Fruit fly (Drosophila melanogaster): ENCODE results near the gene Ipp.
A peak's percentile ranks its signal among the peaks of the same experiment; 100 is the strongest.

The Ipp gene

dm6 chr3R:13983272-13984032, 24.9 kb downstream of the Ipp start (continued):
- TF ChIP-seq ftz-f1 (GFP tag; optimal IDR thresholded peaks at IDR 0.05), result peak; percentile 57
- TF ChIP-seq CG3065 (GFP tag; optimal IDR thresholded peaks at IDR 0.05), result peak; percentile 82
- TF ChIP-seq Fer3 (tag; optimal IDR thresholded peaks at IDR 0.05), result peak; percentile 89
- peak; percentile 95 for TF ChIP-seq twi (tag; optimal IDR thresholded peaks at IDR 0.05)
- peak; percentile 91 for TF ChIP-seq Max (GFP tag; optimal IDR thresholded peaks at IDR 0.05)
- TF ChIP-seq repo (GFP tag; optimal IDR thresholded peaks at IDR 0.05), result peak; percentile 92
- TF ChIP-seq CG6254 (GFP tag; optimal IDR thresholded peaks at IDR 0.05), result peak; percentile 75
- peak; percentile 19 for TF ChIP-seq stwl (tag; optimal IDR thresholded peaks at IDR 0.05)
- peak; percentile 67 for TF ChIP-seq CG42726 (GFP tag; IDR thresholded peaks at IDR 0.05; ENCODE audit: partially characterized antibody)
- no peak for TF ChIP-seq hkb (optimal IDR thresholded peaks at IDR 0.05)
- TF ChIP-seq hkb (GFP tag; IDR thresholded peaks at IDR 0.05), result peak; percentile 91
- TF ChIP-seq CG17612 (GFP tag; IDR thresholded peaks at IDR 0.05), result peak; percentile 80
- peak; percentile 73 for TF ChIP-seq CG5180 (GFP tag; optimal IDR thresholded peaks at IDR 0.05)
- peak; percentile 90 for TF ChIP-seq CG9876 (GFP tag; optimal IDR thresholded peaks at IDR 0.05)
- peak; percentile 89 to 91 for TF ChIP-seq bsh (GFP tag; optimal IDR thresholded peaks at IDR 0.05)
- peak; percentile 86 for TF ChIP-seq CG6689 (GFP tag; IDR thresholded peaks at IDR 0.05)
- peak; percentile 89 for TF ChIP-seq zfh1 (GFP tag; IDR thresholded peaks at IDR 0.05)
- TF ChIP-seq CG13123 (GFP tag; optimal IDR thresholded peaks at IDR 0.05), result peak; percentile 88
- TF ChIP-seq ase (GFP tag; IDR thresholded peaks at IDR 0.05), result peak; percentile 78
- TF ChIP-seq CG10274 (GFP tag; optimal IDR thresholded peaks at IDR 0.05), result peak; percentile 81
- TF ChIP-seq CG10654 (GFP tag; optimal IDR thresholded peaks at IDR 0.05), result peak; percentile 92
- peak; percentile 92 for TF ChIP-seq ems (GFP tag; optimal IDR thresholded peaks at IDR 0.05)
- TF ChIP-seq Sin3A (optimal IDR thresholded peaks at IDR 0.05), result no peak
- peak; percentile 96 for TF ChIP-seq Antp (GFP tag; optimal IDR thresholded peaks at IDR 0.05)
- peak; percentile 85 for TF ChIP-seq Jarid2 (GFP tag; optimal IDR thresholded peaks at IDR 0.05)
- TF ChIP-seq HLH3B (GFP tag; IDR thresholded peaks at IDR 0.05), result peak; percentile 90
- peak; percentile 94 for TF ChIP-seq Xbp1 (GFP tag; optimal IDR thresholded peaks at IDR 0.05)
- TF ChIP-seq CG30431 (GFP tag; optimal IDR thresholded peaks at IDR 0.05), result peak; percentile 89
- TF ChIP-seq CG18262 (tag; optimal IDR thresholded peaks at IDR 0.05), result peak; percentile 95
- TF ChIP-seq gt (GFP tag; IDR thresholded peaks at IDR 0.05), result peak; percentile 64
- TF ChIP-seq nerfin-1 (tag; optimal IDR thresholded peaks at IDR 0.05), result peak; percentile 85
- peak; percentile 95 for TF ChIP-seq kni (GFP tag; optimal IDR thresholded peaks at IDR 0.05)
- TF ChIP-seq stc (GFP tag; IDR thresholded peaks at IDR 0.05), result peak; percentile 80
- peak; percentile 88 for TF ChIP-seq dm (GFP tag; optimal IDR thresholded peaks at IDR 0.05)
- TF ChIP-seq Dek (tag; optimal IDR thresholded peaks at IDR 0.05), result peak; percentile 91
- TF ChIP-seq NC2α (GFP tag; optimal IDR thresholded peaks at IDR 0.05), result peak; percentile 83
- peak in 1 of 3 experiments; percentile 91 for TF ChIP-seq lola (GFP tag; optimal IDR thresholded peaks at IDR 0.05)
- TF ChIP-seq sug (tag; optimal IDR thresholded peaks at IDR 0.05), result peak; percentile 98
- no peak for TF ChIP-seq Hey (tag; optimal IDR thresholded peaks at IDR 0.05)
- TF ChIP-seq gem (tag; optimal IDR thresholded peaks at IDR 0.05), result peak; percentile 95
- TF ChIP-seq dmrt11E (tag; optimal IDR thresholded peaks at IDR 0.05), result peak; percentile 87
- no peak for TF ChIP-seq MTF-1 (GFP tag; optimal IDR thresholded peaks at IDR 0.05; ENCODE audit: borderline replicate concordance)
- TF ChIP-seq CG4820 (GFP tag; optimal IDR thresholded peaks at IDR 0.05), result peak; percentile 88
- peak; percentile 93 for TF ChIP-seq tio (GFP tag; optimal IDR thresholded peaks at IDR 0.05)
- peak; percentile 85 for TF ChIP-seq croc (GFP tag; conservative IDR thresholded peaks at IDR 0.05)
- peak; percentile 75 for TF ChIP-seq wdn (GFP tag; IDR thresholded peaks at IDR 0.05)
- TF ChIP-seq Xrp1 (GFP tag; IDR thresholded peaks at IDR 0.05), result peak; percentile 94
- peak; percentile 94 for TF ChIP-seq CG3281 (GFP tag; optimal IDR thresholded peaks at IDR 0.05)
- TF ChIP-seq CG13894 (tag; optimal IDR thresholded peaks at IDR 0.05), result peak; percentile 80
